Worm (Caenorhabditis elegans) whole organism, late embryonic: ENCODE results near the gene srw-26.

Experiments used
- T23F11.4 ChIP-seq: fragments of 200-800 bp; sonication (Bioruptor generic); optimal IDR thresholded peaks from 2 replicates; lab custom pipeline; 2018; ENCODE audit warnings: mild to moderate bottlenecking, missing genetic modification characterization, missing compliant biosample characterization
- ceh-45 ChIP-seq: fragments of 200-800 bp; sonication (Bioruptor generic); IDR thresholded peaks from 2 replicates; pipeline ENCODE4 v1.3.6; 2022; ENCODE audit warnings: missing genetic modification reagents, missing genetic modification characterization, missing compliant biosample characterization
- fkh-10 ChIP-seq: fragments of 150-350 bp; optimal IDR thresholded peaks from 2 replicates; lab custom pipeline; 2014; ENCODE audit warnings: missing biosample characterization, missing genetic modification reagents, missing genetic modification characterization
- fkh-6 ChIP-seq: sonication (generic microtip); optimal IDR thresholded peaks from 2 replicates; lab custom pipeline; 2016; ENCODE audit warnings: missing genetic modification characterization, missing compliant biosample characterization
- gmeb-2 ChIP-seq: sonication (generic microtip); optimal IDR thresholded peaks from 2 replicates; lab custom pipeline; 2016; ENCODE audit warnings: missing genetic modification characterization, inconsistent platforms, missing compliant biosample characterization
- lim-6 ChIP-seq: sonication (generic microtip); optimal IDR thresholded peaks from 2 replicates; lab custom pipeline; 2016; ENCODE audit warnings: missing genetic modification characterization, missing compliant biosample characterization
- lin-11 ChIP-seq: fragments of 200-800 bp; sonication (Bioruptor generic); optimal IDR thresholded peaks from 2 replicates; lab custom pipeline; 2018; ENCODE audit warnings: mild to moderate bottlenecking, missing genetic modification characterization, missing compliant biosample characterization
- mec-3 ChIP-seq: sonication (generic microtip); optimal IDR thresholded peaks from 2 replicates; lab custom pipeline; 2016; ENCODE audit warnings: borderline replicate concordance, missing genetic modification characterization, missing compliant biosample characterization
- npax-4 ChIP-seq: sonication (generic microtip); optimal IDR thresholded peaks from 2 replicates; lab custom pipeline; 2016; ENCODE audit warnings: missing genetic modification characterization, missing compliant biosample characterization
- pha-4 ChIP-seq: fragments of 150-350 bp; optimal IDR thresholded peaks from 2 replicates; lab custom pipeline; 2018; ENCODE audit warnings: missing biosample characterization, missing genetic modification reagents, missing genetic modification characterization
- sdc-2 ChIP-seq: sonication (generic microtip); optimal IDR thresholded peaks from 2 replicates; lab custom pipeline; 2016; ENCODE audit warnings: missing genotype, missing genetic modification characterization, missing compliant biosample characterization
- ttx-3 ChIP-seq: sonication (generic microtip); optimal IDR thresholded peaks from 2 replicates; lab custom pipeline; 2016; ENCODE audit warnings: missing genetic modification reagents, missing genetic modification characterization, missing compliant biosample characterization

DNA sequence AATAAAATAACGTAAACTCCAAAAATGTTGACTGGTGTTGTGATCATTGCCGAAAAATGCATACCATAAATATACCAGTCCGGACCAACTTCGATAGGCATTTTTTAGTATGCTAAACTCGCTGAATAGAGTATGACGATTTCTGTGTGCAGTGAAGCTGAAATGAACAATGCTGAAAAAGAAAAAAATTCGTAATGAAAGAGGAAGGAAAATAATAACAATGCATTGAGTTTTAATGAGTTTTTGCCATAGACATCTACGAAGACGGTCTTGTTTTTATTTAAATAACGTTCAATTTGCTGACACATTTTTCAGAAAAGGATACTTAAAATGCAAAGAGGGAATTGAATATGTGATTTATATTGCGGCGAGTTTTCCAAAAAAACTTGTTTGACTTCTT, 35.3 kb upstream of the srw-26 start, which contains the start of gene sri-1:
- TF ChIP-seq lin-11 (no peak), mec-3 (tag; lab: Kevin White, UChicago) (no peak), npax-4 (no peak), fkh-10 (GFP tag; lab: Kevin White, UChicago) (no peak), T23F11.4 (no peak), pha-4 (tag; lab: Kevin White, UChicago) (no peak), ttx-3 (tag; lab: Kevin White, UChicago) (no peak), gmeb-2 (tag; lab: Kevin White, UChicago) (no peak), fkh-6 (tag; lab: Kevin White, UChicago) (no peak), sdc-2 (tag; lab: Kevin White, UChicago) (no peak), lim-6 (tag; lab: Kevin White, UChicago) (no peak), ceh-45 (GFP tag; lab: Robert Waterston, UW) (no peak)
